Fruit fly (Drosophila melanogaster): Measurements from ENCODE around the gene Uros1.

Uros1 gene

DNA sequence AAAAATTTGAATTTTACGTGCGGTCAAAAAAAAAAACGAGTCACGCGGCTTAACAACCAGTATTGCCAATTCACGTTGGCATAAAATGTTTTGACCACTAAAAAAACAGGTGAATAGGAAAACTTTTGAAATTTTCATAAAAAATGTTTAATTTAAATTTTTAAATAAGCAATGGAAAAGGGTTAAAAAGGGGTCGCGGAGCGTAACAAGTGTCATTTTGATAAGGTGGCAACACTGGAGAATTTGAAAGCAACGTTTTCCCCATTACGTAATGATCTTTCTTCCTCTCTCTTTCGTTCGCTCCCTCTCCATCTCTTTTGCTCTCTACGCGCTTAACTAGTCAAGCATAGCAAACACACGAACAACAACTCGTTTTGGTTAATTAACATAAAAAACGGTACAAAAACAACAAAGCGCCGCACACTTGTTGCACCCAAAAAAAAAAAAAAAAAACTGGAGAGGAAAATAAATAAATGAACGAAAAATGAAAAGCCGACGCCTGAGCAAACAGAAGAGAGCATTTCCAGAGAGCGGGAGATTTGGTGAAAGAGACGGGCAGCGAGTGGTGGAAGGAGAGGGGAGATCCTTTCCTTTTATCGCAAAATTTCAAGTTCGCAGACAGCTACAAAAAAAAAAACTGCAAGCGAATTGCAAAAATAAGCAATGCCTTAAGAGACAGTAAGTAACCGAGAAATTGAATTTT, 5.6 kb downstream of the Uros1 start (continued):
- TF ChIP-seq mirr (GFP tag; optimal IDR thresholded peaks at IDR 0.05): no peak
- TF ChIP-seq CG4404 (GFP tag; IDR thresholded peaks at IDR 0.05): no peak
- no peak for TF ChIP-seq CG1832 (GFP tag; optimal IDR thresholded peaks at IDR 0.05)
- no peak for TF ChIP-seq Stat92E (GFP tag; optimal IDR thresholded peaks at IDR 0.05)
- peak; percentile 80 for TF ChIP-seq nerfin-1 (tag; optimal IDR thresholded peaks at IDR 0.05)
- peak; percentile 56 for TF ChIP-seq CG4820 (GFP tag; optimal IDR thresholded peaks at IDR 0.05)
- TF ChIP-seq CG9727 (GFP tag; optimal IDR thresholded peaks at IDR 0.05): peak; percentile 75
- TF ChIP-seq exex (tag; optimal IDR thresholded peaks at IDR 0.05): peak; percentile 7
- peak in 1 of 2 experiments; percentile 93 for TF ChIP-seq eve (GFP tag; optimal IDR thresholded peaks at IDR 0.05)
- TF ChIP-seq CG10462 (GFP tag; optimal IDR thresholded peaks at IDR 0.05): peak; percentile 43
- peak; percentile 64 for TF ChIP-seq CG10431 (GFP tag; optimal IDR thresholded peaks at IDR 0.05)
- peak; percentile 79 for TF ChIP-seq lmd (GFP tag; IDR thresholded peaks at IDR 0.05)
- TF ChIP-seq gsb-n (tag; optimal IDR thresholded peaks at IDR 0.05): peak; percentile 89
- TF ChIP-seq Oli (tag; optimal IDR thresholded peaks at IDR 0.05): peak; percentile 82
- no peak for TF ChIP-seq mld (GFP tag; IDR thresholded peaks at IDR 0.05; ENCODE audit: partially characterized antibody)
- TF ChIP-seq dpn (GFP tag; optimal IDR thresholded peaks at IDR 0.05): peak; percentile 63 to 78
- no peak for TF ChIP-seq fru (optimal IDR thresholded peaks at IDR 0.05)
- peak; percentile 67 for TF ChIP-seq Mad (GFP tag; optimal IDR thresholded peaks at IDR 0.05)
- TF ChIP-seq CG18011 (GFP tag; optimal IDR thresholded peaks at IDR 0.05): peak; percentile 62
- TF ChIP-seq Blimp-1 (GFP tag; optimal IDR thresholded peaks at IDR 0.05): peak; percentile 83
- TF ChIP-seq CG12391 (tag; optimal IDR thresholded peaks at IDR 0.05): peak; percentile 83
- peak; percentile 87 for TF ChIP-seq PHDP (tag; optimal IDR thresholded peaks at IDR 0.05)
- TF ChIP-seq CG32772 (GFP tag; IDR thresholded peaks at IDR 0.05): peak; percentile 78
- peak; percentile 50 for TF ChIP-seq tio (GFP tag; optimal IDR thresholded peaks at IDR 0.05)
- peak; percentile 53 for TF ChIP-seq CG11696 (GFP tag; IDR thresholded peaks at IDR 0.05)
- peak; percentile 58; the same call in 1 of the 3 replicates for TF ChIP-seq CG34422 (GFP tag; IDR thresholded peaks at IDR 0.05)
- peak; percentile 63 for TF ChIP-seq zen (tag; optimal IDR thresholded peaks at IDR 0.05)
- no peak for TF ChIP-seq jumu (GFP tag; optimal IDR thresholded peaks at IDR 0.05)
- peak; percentile 52 for TF ChIP-seq jing (GFP tag; optimal IDR thresholded peaks at IDR 0.05)
- TF ChIP-seq CG17359 (tag; optimal IDR thresholded peaks at IDR 0.05): peak; percentile 92
- peak; percentile 64; the same call in 1 of the 2 replicates for TF ChIP-seq CG16779 (GFP tag; IDR thresholded peaks at IDR 0.05)
- peak; percentile 83 for TF ChIP-seq fd96Cb (tag; optimal IDR thresholded peaks at IDR 0.05)
- peak; percentile 74 for TF ChIP-seq lilli (GFP tag; optimal IDR thresholded peaks at IDR 0.05)
- TF ChIP-seq Antp (GFP tag; optimal IDR thresholded peaks at IDR 0.05): peak; percentile 8
- TF ChIP-seq CG12942 (GFP tag; optimal IDR thresholded peaks at IDR 0.05): peak; percentile 62
- peak; percentile 35; the same call in 3 of the 4 replicates for TF ChIP-seq Gug (GFP tag; IDR thresholded peaks at IDR 0.05)
- 0 out of 2 replicates have a peak, but pooled peaks have one; percentile 19 for TF ChIP-seq aop (GFP tag; IDR thresholded peaks at IDR 0.05)
- peak; percentile 43 for TF ChIP-seq D19B (GFP tag; optimal IDR thresholded peaks at IDR 0.05)
- TF ChIP-seq E2f1 (GFP tag; IDR thresholded peaks at IDR 0.05): peak; percentile 50; the same call in 1 of the 2 replicates
- TF ChIP-seq kni (GFP tag; optimal IDR thresholded peaks at IDR 0.05): peak; percentile 71
- no peak for TF ChIP-seq klu (GFP tag; IDR thresholded peaks at IDR 0.05)
- peak; percentile 38 for TF ChIP-seq trh (GFP tag; optimal IDR thresholded peaks at IDR 0.05)
- no peak for TF ChIP-seq CG34224 (GFP tag; IDR thresholded peaks at IDR 0.05; ENCODE audit: partially characterized antibody)
- TF ChIP-seq wor (GFP tag; IDR thresholded peaks at IDR 0.05): peak; percentile 76
- TF ChIP-seq CG13296 (GFP tag; optimal IDR thresholded peaks at IDR 0.05): peak; percentile 51
- TF ChIP-seq bab2 (GFP tag; optimal IDR thresholded peaks at IDR 0.05): peak; percentile 58
- no peak for TF ChIP-seq bigmax (GFP tag; optimal IDR thresholded peaks at IDR 0.05)
- peak; percentile 7 for TF ChIP-seq CG9797 (GFP tag; optimal IDR thresholded peaks at IDR 0.05)
- 0 out of 3 replicates have a peak, but pooled peaks have one; percentile 45 for TF ChIP-seq C15 (GFP tag; IDR thresholded peaks at IDR 0.05)

Data from whole organism, embryonic.